Worm (Caenorhabditis elegans): ENCODE measurements around the gene let-413.

Gene let-413

DNA sequence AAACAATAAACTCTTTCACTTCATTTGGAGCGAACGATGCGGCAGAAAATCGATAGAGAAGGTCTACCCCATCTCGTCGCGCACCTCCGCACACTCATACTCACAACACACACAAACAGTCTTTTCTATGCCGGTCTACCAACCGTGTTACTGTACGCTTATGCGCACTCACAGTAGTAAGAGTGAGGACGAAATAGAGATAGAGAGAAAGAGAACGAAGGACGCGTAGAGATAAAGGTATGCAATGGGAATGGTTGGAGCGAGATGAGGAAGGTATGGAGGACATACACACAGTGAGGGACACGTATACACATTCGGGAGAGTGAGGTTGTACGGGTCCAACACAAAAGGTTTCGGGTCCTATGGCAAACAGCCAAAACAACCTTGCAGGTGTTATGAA, 1.2 kb upstream of the let-413 start (continued):
- TF ChIP-seq nhr-67 (tag; optimal IDR thresholded peaks at IDR 0.05) (no peak), egl-27 (tag; optimal IDR thresholded peaks at IDR 0.05) (no peak), nhr-77 (tag; optimal IDR thresholded peaks at IDR 0.05) (no peak), fkh-10 (GFP tag; optimal IDR thresholded peaks at IDR 0.05) (no peak), lin-15B (tag; optimal IDR thresholded peaks at IDR 0.05) (peak; percentile 14), ZK546.5 (tag; optimal IDR thresholded peaks at IDR 0.05) (no peak), aly-2 (tag; optimal IDR thresholded peaks at IDR 0.05) (no peak), ceh-28 (tag; optimal IDR thresholded peaks at IDR 0.05) (peak; percentile 45), elt-3 (tag; optimal IDR thresholded peaks at IDR 0.05) (no peak), tbx-2 (tag; optimal IDR thresholded peaks at IDR 0.05) (no peak), ztf-11 (tag; optimal IDR thresholded peaks at IDR 0.05) (no peak)

DNA sequence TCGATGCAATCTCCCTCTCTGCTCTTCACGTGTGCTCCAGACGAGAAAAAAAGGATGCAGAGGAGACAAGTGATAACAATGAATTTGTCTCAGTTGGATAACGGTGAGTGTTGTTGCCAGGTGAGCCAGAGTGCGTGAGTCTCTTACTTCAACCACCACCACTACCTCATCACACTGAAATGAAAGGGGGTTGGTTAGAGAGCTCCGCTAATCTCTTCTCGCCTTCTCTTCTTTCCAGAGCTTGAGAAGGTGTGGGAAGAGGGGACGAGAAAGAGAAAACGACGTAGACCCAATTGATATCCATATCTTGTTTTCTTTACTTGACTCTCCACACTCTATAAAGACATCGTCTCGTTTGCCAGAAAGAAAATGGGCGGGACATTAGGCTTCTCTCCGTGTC, 6.2 kb downstream of the let-413 start:
- no peak for TF ChIP-seq fkh-10 (GFP tag; optimal IDR thresholded peaks at IDR 0.05)
- TF ChIP-seq pqm-1 (tag; optimal IDR thresholded peaks at IDR 0.05) = no peak
- TF ChIP-seq ama-1 (optimal IDR thresholded peaks at IDR 0.05) = no peak
- no peak for TF ChIP-seq nhr-28 (tag; optimal IDR thresholded peaks at IDR 0.05)
- no peak for TF ChIP-seq nhr-12 (tag; optimal IDR thresholded peaks at IDR 0.05)
- no peak for TF ChIP-seq mml-1 (tag; optimal IDR thresholded peaks at IDR 0.05)
- TF ChIP-seq eor-1 (tag; optimal IDR thresholded peaks at IDR 0.05) = no peak
- TF ChIP-seq nfya-1 (tag; optimal IDR thresholded peaks at IDR 0.05; ENCODE audit: insufficient read depth) = no peak

ce11 chrV:7970519-7970918, 7.1 kb downstream of the let-413 start:
- TF ChIP-seq nhr-28 (tag; optimal IDR thresholded peaks at IDR 0.05) (no peak), nhr-25 (tag; optimal IDR thresholded peaks at IDR 0.05) (no peak), pha-4 (tag; optimal IDR thresholded peaks at IDR 0.05) (no peak), sea-2 (GFP tag; optimal IDR thresholded peaks at IDR 0.05) (no peak), egl-27 (tag; optimal IDR thresholded peaks at IDR 0.05) (no peak), fkh-10 (GFP tag; optimal IDR thresholded peaks at IDR 0.05) (no peak), lin-39 (tag; optimal IDR thresholded peaks at IDR 0.05) (no peak), zag-1 (tag; optimal IDR thresholded peaks at IDR 0.05) (no peak), nhr-11 (tag; optimal IDR thresholded peaks at IDR 0.05) (no peak), skn-1 (tag; optimal IDR thresholded peaks at IDR 0.05) (no peak), eor-1 (tag; optimal IDR thresholded peaks at IDR 0.05) (no peak), ZK546.5 (tag; optimal IDR thresholded peaks at IDR 0.05) (no peak), elt-1 (tag; optimal IDR thresholded peaks at IDR 0.05) (no peak), daf-12 (tag; optimal IDR thresholded peaks at IDR 0.05) (no peak), fos-1 (tag; optimal IDR thresholded peaks at IDR 0.05) (no peak), nhr-12 (tag; optimal IDR thresholded peaks at IDR 0.05) (no peak), lsy-12 (tag; optimal IDR thresholded peaks at IDR 0.05) (no peak)

- no peak for TF ChIP-seq nhr-23 (tag; optimal IDR thresholded peaks at IDR 0.05)
- no peak for TF ChIP-seq elt-1 (tag; optimal IDR thresholded peaks at IDR 0.05)
- TF ChIP-seq ceh-28 (tag; optimal IDR thresholded peaks at IDR 0.05) = peak; percentile 13
Measured at ce11 chrV:7969107-7969506, 8.5 kb downstream of the let-413 start, which contains the start of gene che-7. Gene che-7 (minus strand): TSS chrV:7969207.

- TF ChIP-seq unc-62 (GFP tag; optimal IDR thresholded peaks at IDR 0.05) (no peak), aly-2 (tag; optimal IDR thresholded peaks at IDR 0.05) (no peak), skn-1 (tag; optimal IDR thresholded peaks at IDR 0.05) (no peak)
Measured at ce11 chrV:7964429-7964828, 13.1 kb downstream of the let-413 start.

DNA sequence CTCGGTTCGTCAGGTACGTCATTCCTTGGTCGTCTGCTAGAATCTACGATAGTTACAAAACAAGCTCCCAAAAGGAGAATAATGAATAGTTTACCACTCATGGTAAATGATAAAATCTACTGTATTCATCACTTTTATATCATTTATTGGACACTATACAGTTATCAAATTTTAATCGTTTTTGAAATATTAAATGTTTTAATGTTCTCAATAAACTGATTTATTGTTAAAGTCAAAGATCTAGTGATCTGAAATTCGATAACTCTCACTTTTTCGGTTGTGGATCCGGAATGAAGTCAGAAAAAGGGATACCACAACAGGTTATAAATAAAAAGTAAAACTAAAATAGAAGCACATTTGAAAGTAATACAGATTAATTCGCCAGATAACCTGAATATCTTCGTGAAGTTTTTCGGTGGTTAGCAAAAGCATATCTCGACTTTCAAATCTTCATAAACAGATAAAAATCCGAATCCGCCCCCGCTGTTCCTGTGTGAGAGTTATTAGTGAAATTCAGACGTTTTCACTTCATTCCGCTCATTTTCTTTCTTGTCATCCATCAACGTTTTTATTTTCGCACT, 18.7 kb downstream of the let-413 start, which contains the start of the genes clec-217 and F26D11.2:
TSS of gene clec-217 (minus strand) at position 101 of the 581 bp plus-strand sequence.
TSS of gene F26D11.2 (plus strand) at position 531 of the 581 bp plus-strand sequence.
- TF ChIP-seq lsy-12 (tag; optimal IDR thresholded peaks at IDR 0.05) (no peak), ceh-82 (tag; optimal IDR thresholded peaks at IDR 0.05) (no peak), nhr-77 (tag; optimal IDR thresholded peaks at IDR 0.05) (no peak), nhr-25 (tag; optimal IDR thresholded peaks at IDR 0.05) (no peak), zag-1 (tag; optimal IDR thresholded peaks at IDR 0.05) (no peak), nfya-1 (tag; optimal IDR thresholded peaks at IDR 0.05; ENCODE audit: insufficient read depth) (no peak), ceh-9 (tag; optimal IDR thresholded peaks at IDR 0.05) (no peak), nhr-23 (tag; optimal IDR thresholded peaks at IDR 0.05) (no peak), R02D3.7 (tag; optimal IDR thresholded peaks at IDR 0.05) (no peak), ceh-16 (tag; optimal IDR thresholded peaks at IDR 0.05) (no peak), nhr-67 (tag; optimal IDR thresholded peaks at IDR 0.05) (no peak), mdl-1 (tag; optimal IDR thresholded peaks at IDR 0.05) (no peak), nhr-11 (tag; optimal IDR thresholded peaks at IDR 0.05) (no peak), fos-1 (tag; optimal IDR thresholded peaks at IDR 0.05) (no peak), eor-1 (tag; optimal IDR thresholded peaks at IDR 0.05) (no peak), elt-2 (tag; optimal IDR thresholded peaks at IDR 0.05) (no peak), nhr-43 (tag; optimal IDR thresholded peaks at IDR 0.05; ENCODE audit: poor library complexity, severe bottlenecking) (no peak)
